Worm (Caenorhabditis elegans) whole organism, L1 larva: ENCODE results near the gene C02B10.4.

Experiments
- fkh-10 ChIP-seq: sonication (generic microtip); optimal IDR thresholded peaks from 2 replicates; lab custom pipeline; 2017; ENCODE audit warnings: missing biosample characterization, missing genetic modification reagents, missing genetic modification characterization
- hlh-17 ChIP-seq: fragments of 200-800 bp; sonication (Bioruptor generic); optimal IDR thresholded peaks from 2 replicates; lab custom pipeline; 2018; ENCODE audit warnings: missing genetic modification characterization, mild to moderate bottlenecking, missing compliant biosample characterization, moderate library complexity, borderline replicate concordance
- lin-13 ChIP-seq: fragments of 150-350 bp; optimal IDR thresholded peaks from 2 replicates; lab custom pipeline; 2014; ENCODE audit warnings: missing biosample characterization, missing genetic modification reagents, missing genetic modification characterization
- lir-3 ChIP-seq: sonication (generic microtip); optimal IDR thresholded peaks from 2 replicates; lab custom pipeline; 2016; ENCODE audit warnings: mild to moderate bottlenecking, missing genetic modification characterization, moderate library complexity, missing compliant biosample characterization; ENCODE audit not compliant: poor library complexity
- lsy-2 ChIP-seq, 2 experiments: fragments of 150-350 bp; optimal IDR thresholded peaks; 2 replicates each; lab custom pipeline; 2014; ENCODE audit warnings: missing biosample characterization in 2 of 2, missing genetic modification characterization in 2 of 2
- mep-1 ChIP-seq: fragments of 150-350 bp; optimal IDR thresholded peaks from 2 replicates; lab custom pipeline; 2014; ENCODE audit warnings: missing biosample characterization, missing genetic modification characterization
- nhr-11 ChIP-seq: fragments of 150-350 bp; optimal IDR thresholded peaks from 2 replicates; lab custom pipeline; 2014; ENCODE audit warnings: missing biosample characterization, missing genetic modification characterization
- nhr-237 ChIP-seq: fragments of 150-350 bp; optimal IDR thresholded peaks from 2 replicates; lab custom pipeline; 2014; ENCODE audit warnings: missing biosample characterization, missing genetic modification characterization
- nhr-90 ChIP-seq: sonication (generic microtip); optimal IDR thresholded peaks from 2 replicates; lab custom pipeline; 2016; ENCODE audit warnings: mild to moderate bottlenecking, missing genetic modification characterization, missing compliant biosample characterization; ENCODE audit not compliant: poor library complexity
- skn-1 ChIP-seq: fragments of 150-350 bp; optimal IDR thresholded peaks from 2 replicates; lab custom pipeline; 2014; ENCODE audit warnings: missing biosample characterization, missing genetic modification characterization
- sptf-1 ChIP-seq: fragments of 150-350 bp; optimal IDR thresholded peaks from 2 replicates; lab custom pipeline; 2014; ENCODE audit warnings: missing biosample characterization, missing genetic modification characterization
- unc-62 ChIP-seq: fragments of 150-350 bp; optimal IDR thresholded peaks from 2 replicates; lab custom pipeline; 2014; ENCODE audit warnings: missing biosample characterization, missing genetic modification reagents, missing genetic modification characterization

DNA sequence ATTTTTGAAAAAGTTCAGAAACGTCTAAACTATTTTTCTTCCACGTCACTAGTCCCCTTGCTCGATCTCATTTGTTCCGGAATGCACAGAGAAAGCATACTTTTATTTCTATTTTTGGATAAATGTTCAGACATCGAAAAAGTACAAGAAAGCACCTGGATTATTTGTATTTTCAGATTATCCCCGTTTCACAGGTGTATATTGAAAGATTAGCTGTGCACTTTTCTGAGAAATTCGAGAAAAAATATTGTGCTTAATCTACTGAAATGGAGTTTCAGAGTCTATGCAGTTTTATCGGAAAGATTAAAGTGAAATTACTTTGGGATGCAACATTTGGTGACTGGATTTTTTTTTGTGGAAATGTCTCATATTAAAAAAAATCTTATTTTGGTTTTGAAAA, 10.6 kb downstream of the C02B10.4 start:
- no peak for TF ChIP-seq fkh-10 (GFP tag; lab: Kevin White, UChicago)
- no peak for TF ChIP-seq lsy-2 (tag; optimal IDR thresholded peaks at IDR 0.05; lab: Kevin White, UChicago)
- no peak for TF ChIP-seq unc-62 (GFP tag; lab: Kevin White, UChicago)
- TF ChIP-seq nhr-237 (tag; lab: Kevin White, UChicago): no peak
- TF ChIP-seq nhr-11 (tag; lab: Kevin White, UChicago): no peak
- no peak for TF ChIP-seq mep-1 (tag; lab: Kevin White, UChicago)
- no peak for TF ChIP-seq sptf-1 (tag; lab: Kevin White, UChicago)
- TF ChIP-seq skn-1: no peak
- TF ChIP-seq nhr-90 (tag; lab: Kevin White, UChicago): no peak
- TF ChIP-seq lin-13 (GFP tag; lab: Kevin White, UChicago): no peak
- TF ChIP-seq lir-3 (tag; lab: Kevin White, UChicago): no peak
- TF ChIP-seq hlh-17 (GFP tag; lab: Kevin White, UChicago): no peak
